Fruit fly (Drosophila melanogaster): ENCODE data around the gene fon.

Gene fon

DNA sequence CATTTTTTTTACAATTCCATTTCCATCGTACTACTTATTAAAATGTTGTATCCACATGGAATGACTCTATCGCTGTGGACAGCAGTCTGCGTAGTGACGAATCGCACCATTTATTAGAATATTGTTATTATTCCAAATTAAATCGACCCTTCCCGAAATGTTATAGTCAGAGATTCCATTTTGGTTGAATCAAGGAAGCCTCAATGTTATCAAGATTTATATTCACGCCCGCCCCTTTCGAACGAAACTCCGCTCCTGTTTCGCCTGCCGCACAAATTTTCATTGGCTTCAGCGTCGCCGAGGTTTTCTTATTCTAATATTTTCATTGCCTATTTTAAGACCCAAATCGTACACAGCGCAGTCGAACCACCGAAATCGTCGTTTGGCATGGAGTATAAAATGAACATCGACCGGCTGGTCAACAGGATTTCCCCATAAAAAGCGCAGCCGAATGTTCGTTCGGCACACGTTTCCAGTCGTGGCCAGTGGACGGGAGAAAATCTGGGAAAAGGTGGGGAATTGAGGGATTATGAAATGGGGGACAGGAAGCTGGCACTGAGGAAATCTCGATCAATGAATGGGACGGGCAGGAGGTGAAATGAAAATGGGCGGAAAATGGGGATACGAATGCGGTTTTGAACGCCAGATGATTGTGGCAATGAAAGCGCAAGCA is 19.8 kb upstream of the fon start (continued):
- no peak for TF ChIP-seq Fer1 (GFP tag; optimal IDR thresholded peaks at IDR 0.05)
- peak; percentile 34; the same call in 1 of the 3 replicates for TF ChIP-seq CG17361 (GFP tag; IDR thresholded peaks at IDR 0.05)
- TF ChIP-seq zfh2 (GFP tag; optimal IDR thresholded peaks at IDR 0.05), result no peak
- 0 out of 2 replicates have a peak, but pooled peaks have one; percentile 29 for TF ChIP-seq Rfx (GFP tag; IDR thresholded peaks at IDR 0.05)
- TF ChIP-seq pum (GFP tag; optimal IDR thresholded peaks at IDR 0.05), result no peak
- no peak for TF ChIP-seq yki (optimal IDR thresholded peaks at IDR 0.05)
- TF ChIP-seq MESR4 (GFP tag; optimal IDR thresholded peaks at IDR 0.05), result no peak
- TF ChIP-seq Hsf (GFP tag; optimal IDR thresholded peaks at IDR 0.05), result no peak
- TF ChIP-seq h (optimal IDR thresholded peaks at IDR 0.05), result no peak
- no peak for TF ChIP-seq croc (GFP tag; conservative IDR thresholded peaks at IDR 0.05)
- TF ChIP-seq pfk (GFP tag; optimal IDR thresholded peaks at IDR 0.05), result no peak
- no peak for TF ChIP-seq fu2 (GFP tag; optimal IDR thresholded peaks at IDR 0.05)
- TF ChIP-seq prd (optimal IDR thresholded peaks at IDR 0.05), result no peak
- peak; percentile 60 for TF ChIP-seq prd (GFP tag; IDR thresholded peaks at IDR 0.05)
- TF ChIP-seq D19B (GFP tag; optimal IDR thresholded peaks at IDR 0.05), result no peak
- TF ChIP-seq CG13424 (tag; optimal IDR thresholded peaks at IDR 0.05), result no peak
- no peak for TF ChIP-seq gfzf (GFP tag; optimal IDR thresholded peaks at IDR 0.05)
- TF ChIP-seq Hey (tag; optimal IDR thresholded peaks at IDR 0.05), result no peak
- TF ChIP-seq kay (GFP tag; optimal IDR thresholded peaks at IDR 0.05), result no peak
- TF ChIP-seq CG10274 (GFP tag; optimal IDR thresholded peaks at IDR 0.05), result no peak
- no peak for TF ChIP-seq CG13287 (GFP tag; IDR thresholded peaks at IDR 0.05; ENCODE audit: partially characterized antibody)
- TF ChIP-seq otp (GFP tag; IDR thresholded peaks at IDR 0.05), result no peak
- TF ChIP-seq CG6854 (GFP tag; optimal IDR thresholded peaks at IDR 0.05), result no peak
- no peak for TF ChIP-seq CG1602 (GFP tag; optimal IDR thresholded peaks at IDR 0.05)
- TF ChIP-seq row (GFP tag; IDR thresholded peaks at IDR 0.05), result peak; percentile 39; the same call in 2 of the 3 replicates
- TF ChIP-seq CG31441 (GFP tag; IDR thresholded peaks at IDR 0.05), result no peak
- no peak for TF ChIP-seq CG10209 (GFP tag; optimal IDR thresholded peaks at IDR 0.05)
- TF ChIP-seq Myb (GFP tag; optimal IDR thresholded peaks at IDR 0.05), result no peak
- TF ChIP-seq Deaf1 (tag; optimal IDR thresholded peaks at IDR 0.05), result peak; percentile 54
- TF ChIP-seq cato (GFP tag; optimal IDR thresholded peaks at IDR 0.05; ENCODE audit: borderline replicate concordance), result no peak
- TF ChIP-seq CG18476 (GFP tag; optimal IDR thresholded peaks at IDR 0.05), result no peak
- no peak for TF ChIP-seq Abd-B (GFP tag; optimal IDR thresholded peaks at IDR 0.05)
- TF ChIP-seq Asciz (GFP tag; optimal IDR thresholded peaks at IDR 0.05), result no peak
- TF ChIP-seq lov (optimal IDR thresholded peaks at IDR 0.05), result no peak
- TF ChIP-seq lov (GFP tag; IDR thresholded peaks at IDR 0.05), result no peak
- TF ChIP-seq sna (GFP tag; IDR thresholded peaks at IDR 0.05; ENCODE audit: partially characterized antibody), result no peak
- TF ChIP-seq cas (GFP tag; IDR thresholded peaks at IDR 0.05), result no peak
- TF ChIP-seq al (GFP tag; IDR thresholded peaks at IDR 0.05), result peak; percentile 7; the same call in 1 of the 2 replicates
- TF ChIP-seq CG7271 (tag; optimal IDR thresholded peaks at IDR 0.05), result no peak
- peak; percentile 40 for TF ChIP-seq CG32532 (GFP tag; IDR thresholded peaks at IDR 0.05)
- no peak for TF ChIP-seq CG2875 (GFP tag; optimal IDR thresholded peaks at IDR 0.05)
- peak; percentile 32; the same call in 1 of the 2 replicates for TF ChIP-seq Ptx1 (GFP tag; IDR thresholded peaks at IDR 0.05)
- no peak for TF ChIP-seq dmrt99B (tag; optimal IDR thresholded peaks at IDR 0.05)
- no peak for TF ChIP-seq CG4854 (GFP tag; optimal IDR thresholded peaks at IDR 0.05)
- TF ChIP-seq CG11085 (GFP tag; IDR thresholded peaks at IDR 0.05), result no peak
- TF ChIP-seq Hr78 (GFP tag; optimal IDR thresholded peaks at IDR 0.05), result no peak
- TF ChIP-seq CG12769 (tag; optimal IDR thresholded peaks at IDR 0.05), result peak; percentile 84
- TF ChIP-seq ap (GFP tag; IDR thresholded peaks at IDR 0.05), result no peak
- no peak for TF ChIP-seq CG1832 (GFP tag; optimal IDR thresholded peaks at IDR 0.05)
- TF ChIP-seq tin (GFP tag; optimal IDR thresholded peaks at IDR 0.05), result no peak
- TF ChIP-seq CG7987 (GFP tag; optimal IDR thresholded peaks at IDR 0.05), result no peak
